Fruit fly (Drosophila melanogaster) whole organism, pupa: ENCODE measurements around the gene CG5122.

Experiments used
- CG14655 ChIP-seq: fragments of 200-800 bp; sonication (Bioruptor generic); optimal IDR thresholded peaks from 3 replicates; lab custom pipeline; 2017; ENCODE audit warnings: mild to moderate bottlenecking, missing biosample characterization, missing genetic modification reagents, missing genetic modification characterization
- Pif1A ChIP-seq: fragments of 200-800 bp; sonication (Bioruptor generic); optimal IDR thresholded peaks from 3 replicates; lab custom pipeline; 2016; ENCODE audit warnings: missing biosample characterization, missing genetic modification characterization
- Snoo ChIP-seq: fragments of 200-800 bp; sonication (Bioruptor generic); optimal IDR thresholded peaks from 3 replicates; lab custom pipeline; 2017; ENCODE audit warnings: missing biosample characterization, mild to moderate bottlenecking, missing genetic modification characterization, inconsistent platforms
- fd96Ca ChIP-seq: fragments of 200-800 bp; sonication (Bioruptor generic); IDR thresholded peaks from 3 replicates; pipeline ENCODE4 v1.3.6; 2022; ENCODE audit warnings: missing biosample characterization, missing genetic modification characterization

dm6 chr2L:13165802-13166347 lies 35.5 kb downstream of the CG5122 start, which contains the start of gene DnaJ-H:
- TF ChIP-seq fd96Ca (GFP tag; lab: Robert Waterston, UW): no peak
- no peak for TF ChIP-seq CG14655 (GFP tag; lab: Kevin White, UChicago)
- TF ChIP-seq Snoo (tag; lab: Kevin White, UChicago): no peak
- no peak for TF ChIP-seq Pif1A (GFP tag; lab: Kevin White, UChicago)
